Worm (Caenorhabditis elegans) whole organism, L2 larva: ENCODE data around the gene F31D5.2.

ENCODE experiments used
- C34F6.9 ChIP-seq: fragments of 150-350 bp; optimal IDR thresholded peaks from 2 replicates; lab custom pipeline; 2014; ENCODE audit warnings: missing biosample characterization, missing genetic modification characterization
- F13H6.1 ChIP-seq: sonication (generic microtip); optimal IDR thresholded peaks from 2 replicates; lab custom pipeline; 2016; ENCODE audit warnings: missing genetic modification characterization, missing compliant biosample characterization
- R02D3.7 ChIP-seq: fragments of 150-350 bp; optimal IDR thresholded peaks from 2 replicates; lab custom pipeline; 2014; ENCODE audit warnings: missing biosample characterization, missing genetic modification characterization
- Y55F3AM.14 ChIP-seq: fragments of 200-800 bp; sonication (Bioruptor generic); optimal IDR thresholded peaks from 2 replicates; lab custom pipeline; 2018; ENCODE audit warnings: mild to moderate bottlenecking, missing genetic modification characterization, missing compliant biosample characterization
- alr-1 ChIP-seq: fragments of 150-350 bp; optimal IDR thresholded peaks from 2 replicates; lab custom pipeline; 2014; ENCODE audit warnings: missing biosample characterization, missing genetic modification characterization
- aly-2 ChIP-seq: fragments of 150-350 bp; optimal IDR thresholded peaks from 2 replicates; lab custom pipeline; 2014; ENCODE audit warnings: missing biosample characterization, missing genetic modification characterization
- ama-1 ChIP-seq: fragments of 150-350 bp; optimal IDR thresholded peaks from 2 replicates; lab custom pipeline; 2018; ENCODE audit warnings: inconsistent platforms
- ceh-16 ChIP-seq: fragments of 150-350 bp; optimal IDR thresholded peaks from 2 replicates; lab custom pipeline; 2014; ENCODE audit warnings: missing biosample characterization, missing genetic modification characterization
- ceh-82 ChIP-seq: fragments of 150-350 bp; optimal IDR thresholded peaks from 2 replicates; lab custom pipeline; 2014; ENCODE audit warnings: missing biosample characterization, missing genetic modification characterization
- crh-2 ChIP-seq: sonication (generic microtip); optimal IDR thresholded peaks from 2 replicates; lab custom pipeline; 2017; ENCODE audit warnings: missing biosample characterization, missing genetic modification characterization
- egl-27 ChIP-seq: sonication (generic microtip); optimal IDR thresholded peaks from 3 replicates; lab custom pipeline; 2017; ENCODE audit warnings: missing biosample characterization, missing genetic modification reagents, missing genetic modification characterization
- elt-1 ChIP-seq: fragments of 150-350 bp; optimal IDR thresholded peaks from 2 replicates; lab custom pipeline; 2014; ENCODE audit warnings: missing biosample characterization, missing genetic modification characterization
- elt-3 ChIP-seq: sonication (generic microtip); optimal IDR thresholded peaks from 2 replicates; lab custom pipeline; 2017; ENCODE audit warnings: missing biosample characterization, missing genetic modification characterization
- gmeb-1 ChIP-seq: fragments of 150-350 bp; optimal IDR thresholded peaks from 2 replicates; lab custom pipeline; 2014; ENCODE audit warnings: missing biosample characterization, missing genetic modification characterization
- lin-11 ChIP-seq: fragments of 150-350 bp; sonication (generic microtip); optimal IDR thresholded peaks from 2 replicates; lab custom pipeline; 2014; ENCODE audit warnings: missing biosample characterization, missing genetic modification characterization, inconsistent platforms, mixed read lengths
- lin-13 ChIP-seq: fragments of 150-350 bp; optimal IDR thresholded peaks from 2 replicates; lab custom pipeline; 2014; ENCODE audit warnings: missing biosample characterization, missing genetic modification reagents, missing genetic modification characterization
- lin-39 ChIP-seq: fragments of 150-350 bp; optimal IDR thresholded peaks from 2 replicates; lab custom pipeline; 2014; ENCODE audit warnings: missing biosample characterization, missing genetic modification reagents, missing genetic modification characterization
- lsy-2 ChIP-seq, 2 experiments: fragments of 150-350 bp in 1 of 2; sonication (generic microtip) in 1 of 2; optimal IDR thresholded peaks; 2 replicates each; lab custom pipeline; 2014 to 2017; ENCODE audit warnings: missing biosample characterization in 2 of 2, missing genetic modification characterization in 2 of 2
- mbf-1 ChIP-seq: sonication (generic microtip); optimal IDR thresholded peaks from 2 replicates; lab custom pipeline; 2017; ENCODE audit warnings: missing biosample characterization, missing genetic modification characterization
- mdl-1 ChIP-seq, 2 experiments: fragments of 150-350 bp in 1 of 2; sonication (generic microtip) in 1 of 2; optimal IDR thresholded peaks; 2 replicates each; lab custom pipeline; 2017; ENCODE audit warnings: missing biosample characterization in 2 of 2, missing genetic modification characterization in 2 of 2
- nhr-10 ChIP-seq: sonication (generic microtip); optimal IDR thresholded peaks from 2 replicates; lab custom pipeline; 2017; ENCODE audit warnings: missing biosample characterization, missing genetic modification characterization
- nhr-11 ChIP-seq: fragments of 150-350 bp; optimal IDR thresholded peaks from 2 replicates; lab custom pipeline; 2014; ENCODE audit warnings: missing biosample characterization, missing genetic modification characterization
- nhr-12 ChIP-seq: fragments of 150-350 bp; optimal IDR thresholded peaks from 2 replicates; lab custom pipeline; 2014; ENCODE audit warnings: missing biosample characterization, missing genetic modification characterization
- nhr-21 ChIP-seq: fragments of 150-350 bp; optimal IDR thresholded peaks from 2 replicates; lab custom pipeline; 2014; ENCODE audit warnings: missing biosample characterization, missing genetic modification characterization
- nhr-23 ChIP-seq: fragments of 150-350 bp; optimal IDR thresholded peaks from 2 replicates; lab custom pipeline; 2014; ENCODE audit warnings: missing biosample characterization, missing genetic modification reagents, missing genetic modification characterization
- nhr-25 ChIP-seq: fragments of 150-350 bp; sonication (generic microtip); optimal IDR thresholded peaks from 3 replicates; lab custom pipeline; 2014; ENCODE audit warnings: missing biosample characterization, missing genetic modification characterization
- peb-1 ChIP-seq: fragments of 150-350 bp; optimal IDR thresholded peaks from 2 replicates; lab custom pipeline; 2014; ENCODE audit warnings: missing biosample characterization, missing genetic modification characterization
- sem-4 ChIP-seq: fragments of 150-350 bp; optimal IDR thresholded peaks from 2 replicates; lab custom pipeline; 2014; ENCODE audit warnings: missing biosample characterization, missing genetic modification reagents, missing genetic modification characterization
- skn-1 ChIP-seq: sonication (generic microtip); optimal IDR thresholded peaks from 2 replicates; lab custom pipeline; 2017; ENCODE audit warnings: missing biosample characterization, missing genetic modification characterization
- sma-3 ChIP-seq: sonication (generic microtip); optimal IDR thresholded peaks from 2 replicates; lab custom pipeline; 2016; ENCODE audit warnings: missing genetic modification reagents, missing genetic modification characterization, missing compliant biosample characterization
- sma-9 ChIP-seq, 2 experiments: fragments of 150-350 bp in 1 of 2; sonication (generic microtip) in 1 of 2; optimal IDR thresholded peaks; 2 replicates each; lab custom pipeline; 2014 to 2016; ENCODE audit warnings: missing genetic modification characterization in 2 of 2, mild to moderate bottlenecking in 1 of 2, missing biosample characterization in 1 of 2, missing compliant biosample characterization in 1 of 2, missing genetic modification reagents in 1 of 2, moderate library complexity in 1 of 2
- snpc-4 ChIP-seq: fragments of 150-350 bp; optimal IDR thresholded peaks from 2 replicates; lab custom pipeline; 2014; ENCODE audit warnings: missing biosample characterization, missing genetic modification characterization
- unc-55 ChIP-seq: fragments of 150-350 bp; sonication (generic microtip); optimal IDR thresholded peaks from 3 replicates; lab custom pipeline; 2014; ENCODE audit warnings: missing biosample characterization, missing genetic modification reagents, missing genetic modification characterization
- unc-62 ChIP-seq: fragments of 150-350 bp; optimal IDR thresholded peaks from 2 replicates; lab custom pipeline; 2014; ENCODE audit warnings: missing biosample characterization, missing genetic modification reagents, missing genetic modification characterization
- ztf-1 ChIP-seq: fragments of 200-800 bp; sonication (Bioruptor generic); conservative IDR thresholded peaks from 2 replicates; pipeline ENCODE4 v1.3.6; 2022; ENCODE audit warnings: missing genetic modification characterization, missing compliant biosample characterization
- ztf-11 ChIP-seq: sonication (generic microtip); optimal IDR thresholded peaks from 2 replicates; lab custom pipeline; 2017; ENCODE audit warnings: missing biosample characterization, missing genetic modification characterization
- ztf-4 ChIP-seq: fragments of 150-350 bp; optimal IDR thresholded peaks from 2 replicates; lab custom pipeline; 2014; ENCODE audit warnings: missing biosample characterization, missing genetic modification characterization

F31D5.2 gene

DNA sequence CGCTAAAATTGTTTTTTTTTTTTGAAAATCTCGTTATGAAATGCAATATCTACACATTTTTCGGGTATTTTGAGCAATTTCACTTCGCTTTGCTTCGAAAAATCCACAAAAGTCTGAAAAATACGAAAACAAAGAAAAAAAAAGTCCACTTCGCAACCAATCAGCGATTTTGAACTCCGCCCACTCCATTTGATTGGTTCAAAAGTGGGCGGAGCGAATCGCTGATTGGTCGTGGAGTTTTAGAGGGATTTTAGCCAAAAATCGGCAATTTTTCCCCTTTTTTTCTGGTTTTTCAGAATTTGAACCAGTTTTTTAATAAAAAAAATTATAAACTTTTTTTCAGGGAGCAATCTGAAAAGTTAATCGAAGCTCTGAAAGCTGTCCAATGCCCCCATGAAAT, 23.5 kb downstream of the F31D5.2 start:
- TF ChIP-seq C34F6.9 (tag; lab: Kevin White, UChicago), result no peak
- no peak for TF ChIP-seq mdl-1 (tag; optimal IDR thresholded peaks at IDR 0.05; lab: Kevin White, UChicago)
- TF ChIP-seq alr-1, result no peak
- no peak for TF ChIP-seq Y55F3AM.14 (GFP tag; lab: Kevin White, UChicago)
- TF ChIP-seq elt-1 (tag; lab: Kevin White, UChicago), result no peak
- TF ChIP-seq nhr-11 (tag; lab: Kevin White, UChicago), result no peak
- no peak for TF ChIP-seq skn-1 (tag; lab: Kevin White, UChicago)

DNA sequence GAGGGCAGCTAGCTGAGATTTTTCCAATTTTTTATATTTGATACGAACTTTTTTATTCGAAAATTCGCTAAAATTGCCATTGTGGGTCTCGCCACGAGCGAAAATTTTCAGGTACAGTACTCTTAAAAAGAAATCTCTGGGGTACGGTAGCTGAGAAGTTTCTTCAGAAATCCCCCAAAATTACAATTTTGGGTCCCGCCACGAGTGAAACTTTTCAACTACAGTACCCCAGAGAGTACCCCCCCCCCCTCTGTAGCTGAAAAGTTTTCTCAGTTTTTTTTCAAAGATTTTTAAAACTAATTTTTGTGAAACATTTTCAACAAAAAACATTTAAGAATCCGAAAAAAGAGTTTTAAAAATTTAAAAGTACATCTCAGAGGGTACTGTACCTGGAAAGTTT, 29.5 kb downstream of the F31D5.2 start:
- TF ChIP-seq ztf-11 (tag; lab: Kevin White, UChicago) (no peak), egl-27 (tag; lab: Kevin White, UChicago) (no peak), crh-2 (tag; lab: Kevin White, UChicago) (no peak), C34F6.9 (tag; lab: Kevin White, UChicago) (no peak), skn-1 (tag; lab: Kevin White, UChicago) (no peak), lsy-2 (tag; optimal IDR thresholded peaks at IDR 0.05; lab: Kevin White, UChicago) (no peak), gmeb-1 (tag; lab: Kevin White, UChicago) (no peak), lin-13 (GFP tag; lab: Kevin White, UChicago) (no peak), mbf-1 (tag; lab: Kevin White, UChicago) (no peak), sem-4 (tag; lab: Kevin White, UChicago) (no peak), lin-39 (no peak), elt-3 (no peak), nhr-10 (tag; lab: Kevin White, UChicago) (no peak), ceh-16 (tag; lab: Kevin White, UChicago) (no peak), alr-1 (no peak), sma-3 (GFP tag; lab: Kevin White, UChicago) (no peak), F13H6.1 (tag; lab: Kevin White, UChicago) (no peak)

DNA sequence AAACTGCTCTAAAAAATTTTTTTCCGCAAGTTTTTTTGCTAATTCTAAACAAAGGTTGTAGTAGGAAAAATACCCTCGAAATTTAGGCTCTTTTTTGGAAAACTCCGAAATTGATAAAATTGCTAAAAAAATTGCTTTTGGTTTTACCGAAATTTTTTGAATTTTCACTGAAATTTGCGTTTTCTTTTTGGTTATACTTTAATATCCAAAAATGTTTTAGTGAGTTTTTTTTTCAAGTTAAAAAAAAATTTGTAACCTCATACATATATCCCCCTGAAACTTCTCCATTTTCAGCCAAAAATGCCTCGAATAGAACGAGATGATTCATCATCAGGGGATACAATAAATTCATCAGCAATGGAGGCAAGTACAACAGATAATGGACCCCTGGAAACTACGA, 31.5 kb downstream of the F31D5.2 start, which contains the start of gene gpa-11:
Gene gpa-11, plus strand, starts transcription at position 301 of the 400 bp plus-strand sequence.
- TF ChIP-seq ztf-1 (GFP tag; lab: Robert Waterston, UW), result no peak
- no peak for TF ChIP-seq snpc-4 (tag; lab: Kevin White, UChicago)
- TF ChIP-seq F13H6.1 (tag; lab: Kevin White, UChicago), result no peak
- no peak for TF ChIP-seq ama-1 (lab: Kevin White, UChicago)
- TF ChIP-seq unc-62 (GFP tag; lab: Kevin White, UChicago), result no peak
- TF ChIP-seq peb-1, result no peak
- TF ChIP-seq aly-2, result no peak
- no peak for TF ChIP-seq crh-2 (tag; lab: Kevin White, UChicago)
- no peak for TF ChIP-seq mbf-1 (tag; lab: Kevin White, UChicago)
- TF ChIP-seq, all 48 proteins: peak for 0

- TF ChIP-seq lin-11 (tag; lab: Kevin White, UChicago), result no peak
- no peak for TF ChIP-seq nhr-25 (tag; lab: Kevin White, UChicago)
- no peak for TF ChIP-seq nhr-23
- TF ChIP-seq nhr-21 (tag; lab: Kevin White, UChicago), result no peak
- no peak for TF ChIP-seq nhr-12 (tag; lab: Kevin White, UChicago)
- TF ChIP-seq sma-3 (GFP tag; lab: Kevin White, UChicago), result no peak
- no peak for TF ChIP-seq lin-13 (GFP tag; lab: Kevin White, UChicago)
- no peak for TF ChIP-seq mdl-1 (tag; optimal IDR thresholded peaks at IDR 0.05; lab: Kevin White, UChicago)
- TF ChIP-seq sem-4 (tag; lab: Kevin White, UChicago), result no peak
- TF ChIP-seq ceh-82 (tag; lab: Kevin White, UChicago), result no peak
- TF ChIP-seq gmeb-1 (tag; lab: Kevin White, UChicago), result no peak
- TF ChIP-seq R02D3.7 (tag; lab: Kevin White, UChicago), result no peak
- no peak for TF ChIP-seq elt-3
- TF ChIP-seq ztf-4 (tag; lab: Kevin White, UChicago), result no peak
- TF ChIP-seq aly-2, result no peak
- TF ChIP-seq ceh-16 (tag; lab: Kevin White, UChicago), result no peak
- TF ChIP-seq mbf-1 (tag; lab: Kevin White, UChicago), result no peak
- no peak for TF ChIP-seq sma-9 (GFP tag; optimal IDR thresholded peaks at IDR 0.05; lab: Kevin White, UChicago)
- no peak for TF ChIP-seq sma-9 (tag; optimal IDR thresholded peaks at IDR 0.05; lab: Kevin White, UChicago)
- TF ChIP-seq unc-55 (GFP tag; lab: Kevin White, UChicago), result no peak
Observed at ce11 chrII:4256541-4257001, 41.2 kb downstream of the F31D5.2 start, which contains the start of gene C16A11.7. Gene C16A11.7 (minus strand): TSS chrII:4256951.
